Worm (Caenorhabditis elegans): ENCODE measurements around the gene T22B7.22.

DNA sequence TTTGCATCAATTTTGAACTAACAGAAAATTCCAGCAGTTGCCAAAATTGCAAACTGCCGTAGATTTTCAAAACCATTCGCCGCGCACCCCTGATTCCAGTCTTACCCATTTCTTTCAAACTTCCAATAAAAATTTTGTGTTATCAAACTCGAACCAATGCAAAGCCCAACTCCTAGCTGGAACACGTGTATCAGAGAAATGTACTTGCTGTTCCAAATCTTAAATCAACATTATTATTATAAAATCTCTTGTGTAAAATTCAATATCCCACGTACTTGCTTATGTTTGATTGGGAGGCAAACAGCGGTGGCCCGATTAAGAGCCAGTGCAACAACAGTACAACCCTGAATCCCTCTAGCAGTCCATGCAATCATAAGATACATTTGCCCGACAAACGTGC lies 15.7 kb upstream of the T22B7.22 start:
- no peak for TF ChIP-seq attf-6 (GFP tag; IDR thresholded peaks at IDR 0.05)
- TF ChIP-seq madf-6 (GFP tag; IDR thresholded peaks at IDR 0.05), result no peak
- no peak for TF ChIP-seq unc-62 (GFP tag; optimal IDR thresholded peaks at IDR 0.05)
- no peak for TF ChIP-seq xnd-1 (tag; optimal IDR thresholded peaks at IDR 0.05)
